Worm (Caenorhabditis elegans): ENCODE data around the gene oac-11.

ce11 chrII:3864652-3865051 is 3.9 kb upstream of the oac-11 start, which contains the start of gene nhr-261:
- TF ChIP-seq lir-3 (tag; optimal IDR thresholded peaks at IDR 0.05) (no peak), pha-4 (GFP tag; IDR thresholded peaks at IDR 0.05) (no peak), pha-4 (tag; optimal IDR thresholded peaks at IDR 0.05) (no peak), unc-130 (GFP tag; optimal IDR thresholded peaks at IDR 0.05) (no peak), aly-2 (tag; optimal IDR thresholded peaks at IDR 0.05) (no peak), ztf-11 (tag; optimal IDR thresholded peaks at IDR 0.05) (no peak), nhr-11 (tag; optimal IDR thresholded peaks at IDR 0.05) (no peak)
